Worm (Caenorhabditis elegans) whole organism, L2 larva: ENCODE data around the gene R12B2.2.

Source experiments
- C34F6.9 ChIP-seq: fragments of 150-350 bp; optimal IDR thresholded peaks from 2 replicates; lab custom pipeline; 2014; ENCODE audit warnings: missing biosample characterization, missing genetic modification characterization
- F13H6.1 ChIP-seq: sonication (generic microtip); optimal IDR thresholded peaks from 2 replicates; lab custom pipeline; 2016; ENCODE audit warnings: missing genetic modification characterization, missing compliant biosample characterization
- R02D3.7 ChIP-seq: fragments of 150-350 bp; optimal IDR thresholded peaks from 2 replicates; lab custom pipeline; 2014; ENCODE audit warnings: missing biosample characterization, missing genetic modification characterization
- ZK546.5 ChIP-seq: sonication (generic microtip); optimal IDR thresholded peaks from 2 replicates; lab custom pipeline; 2017; ENCODE audit warnings: missing biosample characterization, missing genetic modification characterization
- alr-1 ChIP-seq: fragments of 150-350 bp; optimal IDR thresholded peaks from 2 replicates; lab custom pipeline; 2014; ENCODE audit warnings: missing biosample characterization, missing genetic modification characterization
- blmp-1 ChIP-seq: sonication (generic microtip); optimal IDR thresholded peaks from 2 replicates; lab custom pipeline; 2017; ENCODE audit warnings: missing genetic modification characterization, mild to moderate bottlenecking, missing compliant biosample characterization, antibody characterized with exemption, moderate library complexity; ENCODE audit not compliant: insufficient read depth
- ceh-16 ChIP-seq: fragments of 150-350 bp; optimal IDR thresholded peaks from 2 replicates; lab custom pipeline; 2014; ENCODE audit warnings: missing biosample characterization, missing genetic modification characterization
- ceh-82 ChIP-seq: fragments of 150-350 bp; optimal IDR thresholded peaks from 2 replicates; lab custom pipeline; 2014; ENCODE audit warnings: missing biosample characterization, missing genetic modification characterization
- elt-3 ChIP-seq: sonication (generic microtip); optimal IDR thresholded peaks from 2 replicates; lab custom pipeline; 2017; ENCODE audit warnings: missing biosample characterization, missing genetic modification characterization
- fos-1 ChIP-seq: fragments of 150-350 bp; optimal IDR thresholded peaks from 2 replicates; lab custom pipeline; 2014; ENCODE audit warnings: missing biosample characterization, missing genetic modification characterization
- lin-13 ChIP-seq: fragments of 150-350 bp; optimal IDR thresholded peaks from 2 replicates; lab custom pipeline; 2014; ENCODE audit warnings: missing biosample characterization, missing genetic modification reagents, missing genetic modification characterization
- lin-39 ChIP-seq: fragments of 150-350 bp; optimal IDR thresholded peaks from 2 replicates; lab custom pipeline; 2014; ENCODE audit warnings: missing biosample characterization, missing genetic modification reagents, missing genetic modification characterization
- lsy-2 ChIP-seq, 2 experiments: fragments of 150-350 bp in 1 of 2; sonication (generic microtip) in 1 of 2; optimal IDR thresholded peaks; 2 replicates each; lab custom pipeline; 2014 to 2017; ENCODE audit warnings: missing biosample characterization in 2 of 2, missing genetic modification characterization in 2 of 2
- mab-5 ChIP-seq: fragments of 150-350 bp; optimal IDR thresholded peaks from 2 replicates; lab custom pipeline; 2014; ENCODE audit warnings: missing biosample characterization, missing genetic modification characterization
- mbf-1 ChIP-seq: sonication (generic microtip); optimal IDR thresholded peaks from 2 replicates; lab custom pipeline; 2017; ENCODE audit warnings: missing biosample characterization, missing genetic modification characterization
- mdl-1 ChIP-seq, 2 experiments: fragments of 150-350 bp in 1 of 2; sonication (generic microtip) in 1 of 2; optimal IDR thresholded peaks; 2 replicates each; lab custom pipeline; 2017; ENCODE audit warnings: missing biosample characterization in 2 of 2, missing genetic modification characterization in 2 of 2
- nhr-10 ChIP-seq: sonication (generic microtip); optimal IDR thresholded peaks from 2 replicates; lab custom pipeline; 2017; ENCODE audit warnings: missing biosample characterization, missing genetic modification characterization
- nhr-11 ChIP-seq: fragments of 150-350 bp; optimal IDR thresholded peaks from 2 replicates; lab custom pipeline; 2014; ENCODE audit warnings: missing biosample characterization, missing genetic modification characterization
- nhr-21 ChIP-seq: fragments of 150-350 bp; optimal IDR thresholded peaks from 2 replicates; lab custom pipeline; 2014; ENCODE audit warnings: missing biosample characterization, missing genetic modification characterization
- nhr-23 ChIP-seq: fragments of 150-350 bp; optimal IDR thresholded peaks from 2 replicates; lab custom pipeline; 2014; ENCODE audit warnings: missing biosample characterization, missing genetic modification reagents, missing genetic modification characterization
- nhr-237 ChIP-seq: fragments of 150-350 bp; optimal IDR thresholded peaks from 2 replicates; lab custom pipeline; 2014; ENCODE audit warnings: missing biosample characterization, missing genetic modification characterization
- nhr-77 ChIP-seq: fragments of 150-350 bp; optimal IDR thresholded peaks from 2 replicates; lab custom pipeline; 2014; ENCODE audit warnings: missing biosample characterization, missing genetic modification characterization
- peb-1 ChIP-seq: fragments of 150-350 bp; optimal IDR thresholded peaks from 2 replicates; lab custom pipeline; 2014; ENCODE audit warnings: missing biosample characterization, missing genetic modification characterization
- sem-4 ChIP-seq: fragments of 150-350 bp; optimal IDR thresholded peaks from 2 replicates; lab custom pipeline; 2014; ENCODE audit warnings: missing biosample characterization, missing genetic modification reagents, missing genetic modification characterization
- skn-1 ChIP-seq: sonication (generic microtip); optimal IDR thresholded peaks from 2 replicates; lab custom pipeline; 2017; ENCODE audit warnings: missing biosample characterization, missing genetic modification characterization
- sma-3 ChIP-seq: sonication (generic microtip); optimal IDR thresholded peaks from 2 replicates; lab custom pipeline; 2016; ENCODE audit warnings: missing genetic modification reagents, missing genetic modification characterization, missing compliant biosample characterization
- sma-9 ChIP-seq, 2 experiments: fragments of 150-350 bp in 1 of 2; sonication (generic microtip) in 1 of 2; optimal IDR thresholded peaks; 2 replicates each; lab custom pipeline; 2014 to 2016; ENCODE audit warnings: missing genetic modification characterization in 2 of 2, mild to moderate bottlenecking in 1 of 2, missing biosample characterization in 1 of 2, missing compliant biosample characterization in 1 of 2, missing genetic modification reagents in 1 of 2, moderate library complexity in 1 of 2
- snpc-4 ChIP-seq: fragments of 150-350 bp; optimal IDR thresholded peaks from 2 replicates; lab custom pipeline; 2014; ENCODE audit warnings: missing biosample characterization, missing genetic modification characterization
- unc-55 ChIP-seq: fragments of 150-350 bp; sonication (generic microtip); optimal IDR thresholded peaks from 3 replicates; lab custom pipeline; 2014; ENCODE audit warnings: missing biosample characterization, missing genetic modification reagents, missing genetic modification characterization
- zag-1 ChIP-seq: fragments of 150-350 bp; optimal IDR thresholded peaks from 2 replicates; lab custom pipeline; 2014; ENCODE audit warnings: missing biosample characterization, missing genetic modification characterization
- ztf-1 ChIP-seq: fragments of 200-800 bp; sonication (Bioruptor generic); conservative IDR thresholded peaks from 2 replicates; pipeline ENCODE4 v1.3.6; 2022; ENCODE audit warnings: missing genetic modification characterization, missing compliant biosample characterization
- ztf-11 ChIP-seq: sonication (generic microtip); optimal IDR thresholded peaks from 2 replicates; lab custom pipeline; 2017; ENCODE audit warnings: missing biosample characterization, missing genetic modification characterization

Gene R12B2.2

DNA sequence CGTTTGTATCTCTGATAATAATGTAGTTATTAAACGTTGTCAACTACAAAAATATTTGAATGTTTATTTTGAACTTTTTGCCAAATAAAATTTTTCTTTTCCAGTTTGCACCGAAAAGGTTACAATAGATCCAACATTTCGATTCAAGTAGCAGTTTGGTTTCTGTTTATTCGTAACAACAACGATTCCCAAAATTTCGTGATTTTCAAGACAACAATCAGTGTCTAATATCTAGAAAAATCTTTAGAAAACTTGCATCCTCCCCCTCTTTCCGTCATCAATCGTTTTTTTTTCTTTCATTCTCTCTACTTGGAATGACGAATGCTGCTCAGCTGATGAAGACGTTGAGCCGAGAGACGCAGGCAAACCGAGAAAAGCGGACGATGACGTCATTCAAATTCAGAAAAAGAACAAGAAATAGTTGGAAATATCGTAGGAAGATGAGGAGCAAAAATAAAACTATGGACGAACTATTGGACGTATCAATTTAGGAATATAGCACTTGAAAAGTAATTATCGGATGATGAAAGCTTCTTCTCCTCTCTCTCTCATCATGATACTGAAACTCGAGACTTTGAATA is 48.2 kb upstream of the R12B2.2 start (continued):
- TF ChIP-seq sma-9 (GFP tag; optimal IDR thresholded peaks at IDR 0.05; lab: Kevin White, UChicago) (peak; percentile 81), sma-9 (tag; optimal IDR thresholded peaks at IDR 0.05; lab: Kevin White, UChicago) (no peak), R02D3.7 (tag; lab: Kevin White, UChicago) (no peak), ztf-1 (no peak), ceh-16 (tag; lab: Kevin White, UChicago) (no peak), nhr-23 (tag; lab: Kevin White, UChicago) (no peak), zag-1 (peak; percentile 75), peb-1 (tag; lab: Kevin White, UChicago) (no peak), mdl-1 (tag; optimal IDR thresholded peaks at IDR 0.05; lab: Kevin White, UChicago) (peak in 1 of 2 experiments; percentile 40), C34F6.9 (tag; lab: Kevin White, UChicago) (peak; percentile 88), ZK546.5 (no peak), lin-39 (tag; lab: Kevin White, UChicago) (no peak), nhr-237 (no peak), mab-5 (tag; lab: Kevin White, UChicago) (no peak)

- TF ChIP-seq sem-4 (tag; lab: Kevin White, UChicago) = peak; percentile 36
- TF ChIP-seq mdl-1 (tag; optimal IDR thresholded peaks at IDR 0.05; lab: Kevin White, UChicago) = no peak
- no peak for TF ChIP-seq blmp-1 (tag; lab: Kevin White, UChicago)
- TF ChIP-seq nhr-10 (tag; lab: Kevin White, UChicago) = no peak
- TF ChIP-seq unc-55 (GFP tag; lab: Kevin White, UChicago) = peak; percentile 32
- no peak for TF ChIP-seq lin-39 (tag; lab: Kevin White, UChicago)
- TF ChIP-seq C34F6.9 (tag; lab: Kevin White, UChicago) = peak; percentile 2
Measured at ce11 chrIII:5760721-5761120, 46.1 kb upstream of the R12B2.2 start.

DNA sequence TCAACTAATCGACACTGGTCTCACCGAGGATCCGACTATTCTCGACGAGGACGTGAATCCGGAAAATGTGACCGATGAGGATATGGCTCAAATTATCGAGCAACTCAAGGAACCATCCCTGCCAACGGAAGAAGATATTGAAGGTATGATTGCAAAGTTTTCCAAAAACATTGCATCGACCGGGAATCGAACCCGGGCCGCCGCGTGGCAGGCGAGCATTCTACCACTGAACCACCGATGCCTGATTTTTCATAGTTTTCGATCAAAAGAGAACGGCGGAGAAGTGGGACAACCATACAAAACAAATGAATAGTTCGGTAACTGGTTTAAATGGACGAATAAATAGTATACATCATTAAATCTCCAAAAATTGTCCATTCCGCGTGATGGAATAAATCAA is 44.9 kb upstream of the R12B2.2 start:
- TF ChIP-seq sma-3 (GFP tag; lab: Kevin White, UChicago) = peak; percentile 2
- TF ChIP-seq sem-4 (tag; lab: Kevin White, UChicago) = no peak
- no peak for TF ChIP-seq lin-13 (GFP tag; lab: Kevin White, UChicago)
- no peak for TF ChIP-seq mbf-1 (tag; lab: Kevin White, UChicago)
- TF ChIP-seq, all 48 proteins: peak for 1

DNA sequence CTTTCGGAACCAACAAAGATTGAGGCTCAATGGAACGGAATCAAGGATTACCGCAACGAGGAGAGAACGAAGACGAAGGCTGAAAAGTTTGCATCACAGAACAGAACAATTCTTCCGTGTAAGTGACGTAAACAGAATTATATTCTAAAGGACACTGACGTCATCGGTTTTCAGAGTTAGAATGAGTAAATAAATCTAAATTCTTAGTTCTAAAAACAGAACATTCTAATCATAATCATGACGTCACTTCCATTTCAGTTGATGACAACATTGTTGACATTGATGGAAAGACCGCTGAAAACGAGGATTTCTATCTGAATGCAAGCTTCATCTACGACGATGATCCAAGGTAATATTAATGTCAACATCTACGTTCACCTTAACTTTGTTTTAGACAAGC is 42.8 kb upstream of the R12B2.2 start:
- TF ChIP-seq zag-1 (no peak), mab-5 (tag; lab: Kevin White, UChicago) (no peak), sma-9 (GFP tag; optimal IDR thresholded peaks at IDR 0.05; lab: Kevin White, UChicago) (peak; percentile 14), sma-9 (tag; optimal IDR thresholded peaks at IDR 0.05; lab: Kevin White, UChicago) (no peak), unc-55 (GFP tag; lab: Kevin White, UChicago) (peak; percentile 49), snpc-4 (tag; lab: Kevin White, UChicago) (no peak), nhr-21 (tag; lab: Kevin White, UChicago) (peak; percentile 22), lsy-2 (tag; optimal IDR thresholded peaks at IDR 0.05; lab: Kevin White, UChicago) (peak in 1 of 2 experiments; percentile 32), C34F6.9 (tag; lab: Kevin White, UChicago) (peak; percentile 1), mbf-1 (tag; lab: Kevin White, UChicago) (no peak), nhr-10 (tag; lab: Kevin White, UChicago) (no peak), ztf-11 (tag; lab: Kevin White, UChicago) (no peak), skn-1 (tag; lab: Kevin White, UChicago) (no peak), fos-1 (no peak), alr-1 (tag; lab: Kevin White, UChicago) (no peak), ZK546.5 (no peak), lin-39 (tag; lab: Kevin White, UChicago) (no peak), nhr-11 (tag; lab: Kevin White, UChicago) (no peak)
- TF ChIP-seq, all 48 proteins: peak for 5

DNA sequence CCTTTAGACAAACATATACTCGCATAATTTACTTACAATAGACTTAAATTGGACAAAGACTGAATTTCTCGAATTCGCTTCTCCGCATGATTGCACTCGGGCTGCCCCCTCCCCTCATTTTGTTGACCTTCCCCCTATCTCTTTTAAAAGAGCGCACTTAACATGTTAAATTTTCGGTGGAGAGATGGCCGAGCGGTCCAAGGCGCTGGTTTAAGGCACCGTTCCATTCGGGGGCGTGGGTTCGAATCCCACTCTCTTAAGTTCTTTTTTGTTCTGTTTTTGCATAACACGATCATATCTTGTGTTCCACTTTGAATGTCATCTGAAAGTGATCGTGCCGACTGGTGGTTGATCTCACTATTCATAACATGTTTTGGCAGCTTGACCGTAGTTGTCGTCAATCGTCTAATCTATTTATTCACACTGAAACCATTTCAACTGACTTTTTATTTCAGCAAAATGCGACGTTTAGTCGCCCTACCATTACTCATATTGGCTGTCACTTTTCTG is 37.0 kb upstream of the R12B2.2 start, which contains the start of gene cutl-23:
Gene cutl-23, plus strand, starts transcription at position 460 of the 510 bp plus-strand sequence.
- TF ChIP-seq nhr-23 (tag; lab: Kevin White, UChicago) = no peak
- no peak for TF ChIP-seq nhr-77 (tag; lab: Kevin White, UChicago)
- TF ChIP-seq ceh-82 (tag; lab: Kevin White, UChicago) = no peak
- TF ChIP-seq sma-3 (GFP tag; lab: Kevin White, UChicago) = peak; percentile 12
- TF ChIP-seq zag-1 = no peak
- TF ChIP-seq mdl-1 (tag; optimal IDR thresholded peaks at IDR 0.05; lab: Kevin White, UChicago) = no peak
- no peak for TF ChIP-seq elt-3 (tag; lab: Kevin White, UChicago)
- TF ChIP-seq lin-13 (GFP tag; lab: Kevin White, UChicago) = no peak
- TF ChIP-seq sma-9 (GFP tag; optimal IDR thresholded peaks at IDR 0.05; lab: Kevin White, UChicago) = peak; percentile 25
- TF ChIP-seq sma-9 (tag; optimal IDR thresholded peaks at IDR 0.05; lab: Kevin White, UChicago) = no peak
- peak; percentile 21 for TF ChIP-seq F13H6.1
